Fruit fly (Drosophila melanogaster) whole organism, embryonic: ENCODE measurements around the gene CG8301.

Source experiments
- Bgb ChIP-seq: fragments of 200-800 bp; sonication (Bioruptor generic); IDR thresholded peaks from 2 replicates; pipeline ENCODE4 v1.3.6; 2022; ENCODE audit warnings: missing biosample characterization, missing genetic modification characterization; ENCODE audit not compliant: partially characterized antibody
- BtbVII ChIP-seq: fragments of 200-800 bp; sonication (Bioruptor generic); optimal IDR thresholded peaks from 3 replicates; lab custom pipeline; 2017; ENCODE audit warnings: missing biosample characterization, mild to moderate bottlenecking, missing genetic modification characterization
- CG10209 ChIP-seq: fragments of 200-800 bp; sonication (Bioruptor generic); optimal IDR thresholded peaks from 3 replicates; lab custom pipeline; 2017; ENCODE audit warnings: missing biosample characterization, mild to moderate bottlenecking, missing genetic modification characterization, missing genetic modification reagents
- CG10366 ChIP-seq: fragments of 200-800 bp; sonication (Bioruptor generic); IDR thresholded peaks from 2 replicates; pipeline ENCODE4 v1.3.6; 2022; ENCODE audit warnings: missing biosample characterization, missing genetic modification characterization
- CG12071 ChIP-seq: fragments of 200-800 bp; sonication (Bioruptor generic); optimal IDR thresholded peaks from 3 replicates; lab custom pipeline; 2018; ENCODE audit warnings: missing biosample characterization, mild to moderate bottlenecking, missing genetic modification characterization
- CG1233 ChIP-seq: fragments of 200-800 bp; sonication (Bioruptor generic); optimal IDR thresholded peaks from 4 replicates; lab custom pipeline; 2018; ENCODE audit warnings: missing biosample characterization, mild to moderate bottlenecking, missing genetic modification characterization
- CG12744 ChIP-seq: fragments of 200-800 bp; sonication (Bioruptor generic); optimal IDR thresholded peaks from 2 replicates; lab custom pipeline; 2016; ENCODE audit warnings: missing biosample characterization, missing genetic modification characterization
- CG14667 ChIP-seq: fragments of 200-800 bp; sonication (Bioruptor generic); IDR thresholded peaks from 2 replicates; pipeline ENCODE4 v1.3.6; 2022; ENCODE audit warnings: missing biosample characterization, missing genetic modification characterization
- CG17385 ChIP-seq: fragments of 200-800 bp; sonication (Bioruptor generic); optimal IDR thresholded peaks from 3 replicates; lab custom pipeline; 2018; ENCODE audit warnings: missing biosample characterization, mild to moderate bottlenecking, missing genetic modification characterization
- CG31224 ChIP-seq: fragments of 200-800 bp; sonication (Bioruptor generic); IDR thresholded peaks from 2 replicates; pipeline ENCODE4 v1.3.6; 2022; ENCODE audit warnings: missing biosample characterization, missing genetic modification characterization
- CG32767 ChIP-seq: fragments of 200-800 bp; sonication (Bioruptor generic); IDR thresholded peaks from 2 replicates; pipeline ENCODE4 v1.3.6; 2022; ENCODE audit warnings: missing biosample characterization, missing genetic modification characterization
- CG3847 ChIP-seq: fragments of 200-800 bp; sonication (Bioruptor generic); IDR thresholded peaks from 2 replicates; pipeline ENCODE4 v1.3.6; 2022; ENCODE audit warnings: missing biosample characterization, missing genetic modification characterization
- CG43689 ChIP-seq: fragments of 200-800 bp; sonication (Bioruptor generic); IDR thresholded peaks from 2 replicates; pipeline ENCODE4 v1.3.6; 2022; ENCODE audit warnings: missing biosample characterization, missing genetic modification characterization
- CG5180 ChIP-seq: fragments of 200-800 bp; sonication (Bioruptor generic); optimal IDR thresholded peaks from 3 replicates; lab custom pipeline; 2017; ENCODE audit warnings: missing biosample characterization, missing genetic modification characterization, mild to moderate bottlenecking, moderate library complexity, missing genetic modification reagents
- CG5245 ChIP-seq: fragments of 200-800 bp; sonication (Bioruptor generic); optimal IDR thresholded peaks from 3 replicates; lab custom pipeline; 2016; ENCODE audit warnings: missing biosample characterization, missing genetic modification characterization
- CG6765 ChIP-seq: fragments of 200-800 bp; sonication (Bioruptor generic); optimal IDR thresholded peaks from 3 replicates; lab custom pipeline; 2017; ENCODE audit warnings: missing biosample characterization, mild to moderate bottlenecking, missing genetic modification characterization
- CG6791 ChIP-seq: fragments of 200-800 bp; sonication (Bioruptor generic); IDR thresholded peaks from 3 replicates; pipeline ENCODE4 v1.3.6; 2022; ENCODE audit warnings: missing biosample characterization, missing genetic modification characterization; ENCODE audit not compliant: partially characterized antibody
- CG7556 ChIP-seq: fragments of 200-800 bp; sonication (Bioruptor generic); optimal IDR thresholded peaks from 2 replicates; lab custom pipeline; 2017; ENCODE audit warnings: missing biosample characterization, mild to moderate bottlenecking, missing genetic modification characterization
- CG7839 ChIP-seq: fragments of 200-800 bp; sonication (Bioruptor generic); optimal IDR thresholded peaks from 3 replicates; lab custom pipeline; 2018; ENCODE audit warnings: missing biosample characterization, mild to moderate bottlenecking, missing genetic modification characterization, moderate library complexity
- CG8359 ChIP-seq: fragments of 200-800 bp; sonication (Bioruptor generic); optimal IDR thresholded peaks from 2 replicates; lab custom pipeline; 2017; ENCODE audit warnings: missing biosample characterization, mild to moderate bottlenecking, missing genetic modification characterization, borderline replicate concordance
- CG9876 ChIP-seq: fragments of 200-800 bp; sonication (Bioruptor generic); optimal IDR thresholded peaks from 2 replicates; lab custom pipeline; 2016; ENCODE audit warnings: missing biosample characterization, missing genetic modification characterization
- Chrac-16 ChIP-seq: fragments of 200-800 bp; sonication (Bioruptor generic); optimal IDR thresholded peaks from 3 replicates; lab custom pipeline; 2016; ENCODE audit warnings: missing biosample characterization, missing genetic modification characterization
- D19B ChIP-seq: fragments of 200-800 bp; sonication (Bioruptor generic); optimal IDR thresholded peaks from 2 replicates; lab custom pipeline; 2017; ENCODE audit warnings: missing biosample characterization, mild to moderate bottlenecking, missing genetic modification characterization
- Deaf1 ChIP-seq: fragments of 200-800 bp; optimal IDR thresholded peaks from 3 replicates; lab custom pipeline; 2019; ENCODE audit warnings: missing biosample characterization, mild to moderate bottlenecking, missing genetic modification characterization, moderate library complexity
- Dip2 ChIP-seq: fragments of 200-800 bp; sonication (Bioruptor generic); IDR thresholded peaks from 2 replicates; pipeline ENCODE4 v1.3.6; 2022; ENCODE audit warnings: missing biosample characterization, missing genetic modification characterization
- ERR ChIP-seq: fragments of 200-800 bp; sonication (Bioruptor generic); optimal IDR thresholded peaks from 2 replicates; lab custom pipeline; 2016; ENCODE audit warnings: missing biosample characterization, missing genetic modification characterization
- Ets65A ChIP-seq: fragments of 200-800 bp; sonication (Bioruptor generic); peaks from one replicate; lab custom pipeline; 2016; ENCODE audit warnings: missing biosample characterization, missing genetic modification characterization
- Ets97D ChIP-seq: fragments of 200-800 bp; sonication (Bioruptor generic); optimal IDR thresholded peaks from 3 replicates; lab custom pipeline; 2016; ENCODE audit warnings: missing biosample characterization, missing genetic modification characterization
- H15 ChIP-seq: fragments of 200-800 bp; sonication (Bioruptor generic); IDR thresholded peaks from 3 replicates; pipeline ENCODE4 v1.3.6; 2022; ENCODE audit warnings: missing biosample characterization, missing genetic modification characterization
- Lpt ChIP-seq: fragments of >200 bp; optimal IDR thresholded peaks from 2 replicates; lab custom pipeline; 2018; ENCODE audit warnings: missing biosample characterization, missing genetic modification characterization
- Max ChIP-seq: fragments of 200-800 bp; sonication (Bioruptor generic); optimal IDR thresholded peaks from 2 replicates; lab custom pipeline; 2016; ENCODE audit warnings: missing biosample characterization, mild to moderate bottlenecking, missing genetic modification characterization
- Nf-YB ChIP-seq: fragments of 200-800 bp; sonication (Bioruptor generic); optimal IDR thresholded peaks from 3 replicates; lab custom pipeline; 2019; ENCODE audit warnings: missing biosample characterization, mild to moderate bottlenecking, missing genetic modification characterization, moderate library complexity
- Sry-δ ChIP-seq: fragments of 200-800 bp; sonication (Bioruptor generic); optimal IDR thresholded peaks from 2 replicates; lab custom pipeline; 2016; ENCODE audit warnings: missing biosample characterization, missing genetic modification characterization
- ab ChIP-seq: fragments of 200-800 bp; sonication (Bioruptor generic); optimal IDR thresholded peaks from 2 replicates; lab custom pipeline; 2016; ENCODE audit warnings: missing biosample characterization, missing genetic modification characterization
- ac ChIP-seq: fragments of 200-800 bp; sonication (Bioruptor generic); optimal IDR thresholded peaks from 3 replicates; lab custom pipeline; 2017; ENCODE audit warnings: missing biosample characterization, mild to moderate bottlenecking, missing genetic modification characterization
- dan ChIP-seq: fragments of 200-800 bp; sonication (Bioruptor generic); IDR thresholded peaks from 2 replicates; pipeline ENCODE4 v1.3.6; 2022; ENCODE audit warnings: missing biosample characterization, missing genetic modification characterization
- ems ChIP-seq: fragments of 200-800 bp; sonication (Bioruptor generic); optimal IDR thresholded peaks from 3 replicates; lab custom pipeline; 2016; ENCODE audit warnings: missing biosample characterization, missing genetic modification characterization
- eyg ChIP-seq: fragments of 200-800 bp; sonication (Bioruptor generic); optimal IDR thresholded peaks from 3 replicates; lab custom pipeline; 2016; ENCODE audit warnings: missing biosample characterization, missing genetic modification characterization
- fd102C ChIP-seq: fragments of 200-800 bp; sonication (Bioruptor generic); optimal IDR thresholded peaks from 2 replicates; lab custom pipeline; 2018; ENCODE audit warnings: missing biosample characterization, mild to moderate bottlenecking, missing genetic modification characterization, moderate library complexity
- fd3F ChIP-seq: fragments of 200-800 bp; sonication (Bioruptor generic); optimal IDR thresholded peaks from 2 replicates; lab custom pipeline; 2018; ENCODE audit warnings: missing biosample characterization, mild to moderate bottlenecking, missing genetic modification characterization, moderate library complexity
- hbn ChIP-seq: fragments of 200-800 bp; sonication (Bioruptor generic); IDR thresholded peaks from 2 replicates; pipeline ENCODE4 v1.3.6; 2022; ENCODE audit warnings: missing biosample characterization, missing genetic modification characterization; ENCODE audit not compliant: partially characterized antibody
- ind ChIP-seq: fragments of 200-800 bp; sonication (Bioruptor generic); optimal IDR thresholded peaks from 3 replicates; lab custom pipeline; 2016; ENCODE audit warnings: missing biosample characterization, missing genetic modification characterization
- jumu ChIP-seq: fragments of 200-800 bp; sonication (Bioruptor generic); optimal IDR thresholded peaks from 3 replicates; lab custom pipeline; 2016; ENCODE audit warnings: missing biosample characterization, missing genetic modification characterization
- lbe ChIP-seq: fragments of 200-800 bp; sonication (Bioruptor generic); optimal IDR thresholded peaks from 2 replicates; lab custom pipeline; 2016; ENCODE audit warnings: missing biosample characterization, mild to moderate bottlenecking, missing genetic modification characterization
- lmd ChIP-seq: fragments of 200-800 bp; sonication (Bioruptor generic); IDR thresholded peaks from 2 replicates; pipeline ENCODE4 v1.3.6; 2022; ENCODE audit warnings: missing biosample characterization, missing genetic modification characterization
- pfk ChIP-seq: fragments of 200-800 bp; sonication (Bioruptor generic); optimal IDR thresholded peaks from 2 replicates; lab custom pipeline; 2018; ENCODE audit warnings: missing biosample characterization, mild to moderate bottlenecking, missing genetic modification characterization, moderate library complexity
- scrt ChIP-seq: fragments of 200-800 bp; sonication (Bioruptor generic); optimal IDR thresholded peaks from 2 replicates; lab custom pipeline; 2018; ENCODE audit warnings: missing biosample characterization, mild to moderate bottlenecking, missing genetic modification characterization, moderate library complexity
- tap ChIP-seq: fragments of 200-800 bp; optimal IDR thresholded peaks from 3 replicates; lab custom pipeline; 2019; ENCODE audit warnings: missing biosample characterization, mild to moderate bottlenecking, missing genetic modification characterization, moderate library complexity
- tna ChIP-seq: fragments of 200-800 bp; sonication (Bioruptor generic); IDR thresholded peaks from 2 replicates; pipeline ENCODE4 v1.3.6; 2022; ENCODE audit warnings: missing biosample characterization, missing genetic modification characterization; ENCODE audit not compliant: partially characterized antibody

CG8301 gene

DNA sequence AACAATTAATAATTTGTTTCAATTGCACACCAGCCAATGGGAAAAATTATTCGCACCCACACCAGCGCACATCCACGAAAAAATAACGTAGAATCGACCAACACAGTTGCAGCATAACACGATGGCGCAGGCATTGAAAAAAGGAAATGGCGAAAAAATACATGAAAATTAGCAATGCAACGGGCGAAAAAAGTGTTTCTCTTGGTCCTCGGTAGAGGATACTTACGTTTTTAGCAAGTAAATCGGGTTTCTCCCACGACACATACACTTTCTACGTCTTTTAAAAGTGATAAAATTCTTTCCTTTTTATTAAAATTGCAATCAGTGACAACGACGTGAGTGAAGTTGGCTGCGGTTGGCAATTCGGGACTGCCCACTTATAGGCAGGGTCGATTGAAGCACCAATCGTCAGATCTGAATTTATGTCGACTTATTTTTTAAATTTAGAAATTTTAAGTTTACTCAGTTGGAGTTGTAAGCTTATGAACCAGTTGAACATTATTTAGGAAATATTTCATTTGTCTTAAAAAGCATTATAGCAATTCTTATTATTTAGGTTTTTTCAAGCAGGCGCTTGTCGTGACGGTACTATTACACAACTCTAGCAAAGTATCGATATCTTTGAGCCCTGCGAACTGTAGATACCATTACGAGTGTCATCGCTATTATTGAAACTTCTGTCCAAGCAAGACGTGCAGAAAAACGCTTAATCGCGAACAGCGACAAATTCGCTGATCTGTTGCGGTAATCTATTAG is 3.5 kb upstream of the CG8301 start, which contains the start of the genes Kap-alpha3 and Son (continued):
- TF ChIP-seq CG7839 = peak; percentile 89
- TF ChIP-seq CG43689 (GFP tag; lab: Robert Waterston, UW) = peak; percentile 70
- peak; percentile 75 for TF ChIP-seq CG6791 (GFP tag; lab: Robert Waterston, UW)
- peak; percentile 78 for TF ChIP-seq Bgb (GFP tag; lab: Robert Waterston, UW)
- peak; percentile 85 for TF ChIP-seq ERR (GFP tag; lab: Kevin White, UChicago)
- peak; percentile 88 for TF ChIP-seq CG5245
- peak; percentile 87 for TF ChIP-seq lbe (GFP tag; lab: Kevin White, UChicago)
- no peak for TF ChIP-seq Dip2 (GFP tag; lab: Robert Waterston, UW)
- peak; percentile 91 for TF ChIP-seq CG12071
- peak; percentile 96 for TF ChIP-seq Max (GFP tag; lab: Kevin White, UChicago)
- peak; percentile 93 for TF ChIP-seq CG10209
- TF ChIP-seq CG12744 (GFP tag; lab: Kevin White, UChicago) = peak; percentile 91
- peak; percentile 85 for TF ChIP-seq scrt (GFP tag; lab: Kevin White, UChicago)
- TF ChIP-seq CG5180 (GFP tag; lab: Kevin White, UChicago) = peak; percentile 80
- peak; percentile 91 for TF ChIP-seq fd102C (GFP tag; lab: Kevin White, UChicago)
- TF ChIP-seq ems (GFP tag; lab: Kevin White, UChicago) = peak; percentile 93
- TF ChIP-seq lmd (GFP tag; lab: Robert Waterston, UW) = peak; percentile 88
- TF ChIP-seq D19B (GFP tag; lab: Kevin White, UChicago) = peak; percentile 81
- peak; percentile 80 for TF ChIP-seq CG14667 (GFP tag; lab: Robert Waterston, UW)
- TF ChIP-seq Deaf1 (tag; lab: Kevin White, UChicago) = peak; percentile 64
- peak; percentile 85 for TF ChIP-seq hbn (GFP tag; lab: Robert Waterston, UW)
- TF ChIP-seq ac (GFP tag; lab: Kevin White, UChicago) = peak; percentile 83
- peak; percentile 90 for TF ChIP-seq ind
- peak; percentile 77 for TF ChIP-seq CG32767 (GFP tag; lab: Robert Waterston, UW)
- peak; percentile 78 for TF ChIP-seq Nf-YB (GFP tag; lab: Kevin White, UChicago)
- peak; percentile 92 for TF ChIP-seq BtbVII
- peak; percentile 85 for TF ChIP-seq CG10366 (GFP tag; lab: Robert Waterston, UW)
- TF ChIP-seq CG17385 (GFP tag; lab: Kevin White, UChicago) = peak; percentile 93
- peak; percentile 95 for TF ChIP-seq CG9876 (GFP tag; lab: Kevin White, UChicago)
- TF ChIP-seq jumu (GFP tag; lab: Kevin White, UChicago) = peak; percentile 89
- peak; percentile 93 for TF ChIP-seq CG3847 (GFP tag; lab: Robert Waterston, UW)
- peak; percentile 85 for TF ChIP-seq CG31224 (GFP tag; lab: Robert Waterston, UW)
- TF ChIP-seq H15 = peak; percentile 92
- TF ChIP-seq Lpt (GFP tag; lab: Kevin White, UChicago) = no peak
- TF ChIP-seq CG6765 (GFP tag; lab: Kevin White, UChicago) = peak; percentile 97
- peak; percentile 81 for TF ChIP-seq CG8359
- peak; percentile 73 for TF ChIP-seq tap (tag; lab: Kevin White, UChicago)
- peak; percentile 87 for TF ChIP-seq eyg (GFP tag; lab: Kevin White, UChicago)
- TF ChIP-seq CG1233 (GFP tag; lab: Kevin White, UChicago) = peak; percentile 96
- TF ChIP-seq Ets65A (GFP tag; lab: Kevin White, UChicago) = peak; percentile 100
- no peak for TF ChIP-seq dan (GFP tag; lab: Robert Waterston, UW)
- peak; percentile 62 for TF ChIP-seq ab (GFP tag; lab: Kevin White, UChicago)
- TF ChIP-seq tna (GFP tag; lab: Robert Waterston, UW) = no peak; the same call in 1 of the 2 replicates
- TF ChIP-seq Ets97D (GFP tag; lab: Kevin White, UChicago) = peak; percentile 99
- TF ChIP-seq CG7556 (GFP tag; lab: Kevin White, UChicago) = peak; percentile 86
- peak; percentile 98 for TF ChIP-seq Sry-δ (GFP tag; lab: Kevin White, UChicago)
- peak; percentile 84 for TF ChIP-seq pfk (GFP tag; lab: Kevin White, UChicago)
- TF ChIP-seq fd3F = peak; percentile 86
- peak; percentile 88 for TF ChIP-seq Chrac-16 (GFP tag; lab: Kevin White, UChicago)
